Worm (Caenorhabditis elegans) whole organism, late embryonic: Measurements from ENCODE around the gene ogt-1.

ENCODE experiments used
- ama-1 ChIP-seq: fragments of 150-350 bp; optimal IDR thresholded peaks from 2 replicates; lab custom pipeline; 2014
- fkh-10 ChIP-seq: fragments of 150-350 bp; optimal IDR thresholded peaks from 2 replicates; lab custom pipeline; 2014; ENCODE audit warnings: missing biosample characterization, missing genetic modification reagents, missing genetic modification characterization
- hlh-13 ChIP-seq: fragments of 200-800 bp; sonication (Bioruptor generic); optimal IDR thresholded peaks from 2 replicates; lab custom pipeline; 2018; ENCODE audit warnings: mild to moderate bottlenecking, missing genetic modification characterization, missing compliant biosample characterization
- pag-3 ChIP-seq: sonication (generic microtip); optimal IDR thresholded peaks from 2 replicates; lab custom pipeline; 2016; ENCODE audit warnings: missing compliant biosample characterization, missing genetic modification characterization, borderline replicate concordance
- pqm-1 ChIP-seq: sonication (generic microtip); optimal IDR thresholded peaks from 2 replicates; lab custom pipeline; 2016; ENCODE audit warnings: missing genetic modification characterization, missing compliant biosample characterization
- sox-4 ChIP-seq: sonication (generic microtip); optimal IDR thresholded peaks from 2 replicates; lab custom pipeline; 2017; ENCODE audit warnings: mild to moderate bottlenecking, missing genetic modification characterization, inconsistent platforms, missing compliant biosample characterization

ce11 chrIII:7112285-7112684 is 41.3 kb downstream of the ogt-1 start:
- TF ChIP-seq fkh-10 (GFP tag; lab: Kevin White, UChicago): no peak
- TF ChIP-seq pag-3 (tag; lab: Kevin White, UChicago): no peak
- TF ChIP-seq sox-4 (tag; lab: Kevin White, UChicago): no peak
- no peak for TF ChIP-seq hlh-13
- TF ChIP-seq ama-1 (lab: Kevin White, UChicago): no peak
- no peak for TF ChIP-seq pqm-1
